Fruit fly (Drosophila melanogaster): ENCODE data around the gene Sap47.

Sap47 gene

DNA sequence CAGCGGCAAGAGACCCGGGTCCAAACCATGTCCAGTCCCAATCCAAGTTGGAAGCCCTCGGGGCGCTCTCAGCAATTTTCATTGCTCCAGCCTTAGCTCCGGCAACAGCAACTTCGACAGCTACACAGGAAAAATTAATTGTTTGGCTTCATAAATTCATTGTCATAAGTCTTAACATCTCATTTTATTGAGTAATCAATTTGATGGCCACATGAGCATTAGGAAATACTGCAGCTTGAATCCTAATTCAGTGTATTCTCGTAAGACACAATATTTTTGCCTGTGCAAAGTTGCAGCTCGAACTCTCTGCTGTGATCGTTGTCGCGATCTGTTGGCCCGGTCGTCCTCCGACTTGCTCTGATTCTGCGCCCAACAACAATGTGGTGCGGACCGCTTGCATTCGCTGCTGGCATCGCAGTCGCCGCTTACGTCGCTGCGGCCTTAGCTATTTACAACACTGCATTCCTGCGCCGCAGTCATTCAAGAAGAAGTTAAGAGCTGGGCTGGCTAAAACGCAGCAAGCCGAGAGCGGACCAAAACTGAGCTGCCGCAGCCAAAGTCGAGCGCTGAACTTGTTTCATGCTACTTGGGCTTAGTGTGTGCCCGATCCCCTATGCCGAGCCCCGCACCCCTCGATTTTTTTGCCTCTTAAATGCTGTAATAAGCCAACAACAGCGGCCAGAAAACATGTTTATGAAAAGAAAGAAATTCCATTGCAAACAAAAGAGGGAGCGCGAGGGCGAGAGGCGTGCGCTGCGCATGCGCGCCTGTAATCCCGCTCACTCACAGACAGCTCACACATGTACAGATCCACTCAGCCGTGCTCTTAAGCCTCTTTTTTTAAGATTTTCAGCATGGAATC is 15.3 kb upstream of the Sap47 start:
- TF ChIP-seq vri (GFP tag; optimal IDR thresholded peaks at IDR 0.05) = peak; percentile 87
- peak; percentile 91 for TF ChIP-seq CG16779 (tag; optimal IDR thresholded peaks at IDR 0.05)
- TF ChIP-seq dsx (GFP tag; optimal IDR thresholded peaks at IDR 0.05; ENCODE audit: poor library complexity, severe bottlenecking) = peak; percentile 94
- peak; percentile 90 for TF ChIP-seq CG6854 (GFP tag; optimal IDR thresholded peaks at IDR 0.05)
- peak; percentile 93 for TF ChIP-seq Ets21C (GFP tag; optimal IDR thresholded peaks at IDR 0.05)
- TF ChIP-seq CG1621 (tag; optimal IDR thresholded peaks at IDR 0.05) = peak; percentile 95
- peak; percentile 96 for TF ChIP-seq achi (GFP tag; optimal IDR thresholded peaks at IDR 0.05)
- TF ChIP-seq Ets96B (tag; optimal IDR thresholded peaks at IDR 0.05) = peak; percentile 96
- TF ChIP-seq Eip75B (GFP tag; optimal IDR thresholded peaks at IDR 0.05) = peak; percentile 98
- TF ChIP-seq CG3032 (tag; optimal IDR thresholded peaks at IDR 0.05) = peak; percentile 93
- TF ChIP-seq Sox15 (GFP tag; optimal IDR thresholded peaks at IDR 0.05) = peak; percentile 95
- TF ChIP-seq CG34406 (GFP tag; optimal IDR thresholded peaks at IDR 0.05) = peak; percentile 95
- TF ChIP-seq CG9139 (GFP tag; optimal IDR thresholded peaks at IDR 0.05) = peak; percentile 76
- peak; percentile 86 for TF ChIP-seq Lpt (GFP tag; optimal IDR thresholded peaks at IDR 0.05)
- peak; percentile 98 for TF ChIP-seq esn (GFP tag; optimal IDR thresholded peaks at IDR 0.05)
- TF ChIP-seq net (GFP tag; optimal IDR thresholded peaks at IDR 0.05) = peak; percentile 96
- peak; percentile 97 for TF ChIP-seq Sox14 (GFP tag; optimal IDR thresholded peaks at IDR 0.05)
- TF ChIP-seq Hr38 (GFP tag; optimal IDR thresholded peaks at IDR 0.05) = no peak
- peak; percentile 90 for TF ChIP-seq Gug (GFP tag; IDR thresholded peaks at IDR 0.05)
- peak; percentile 95 for TF ChIP-seq CG8632 (GFP tag; optimal IDR thresholded peaks at IDR 0.05)
- peak; percentile 95 for TF ChIP-seq CG11762 (GFP tag; optimal IDR thresholded peaks at IDR 0.05; ENCODE audit: insufficient read depth)
- peak; percentile 98 for TF ChIP-seq Met (GFP tag; optimal IDR thresholded peaks at IDR 0.05)
- peak; percentile 97 for TF ChIP-seq acj6 (GFP tag; optimal IDR thresholded peaks at IDR 0.05)
- peak; percentile 99 for TF ChIP-seq Eip78C (GFP tag)
- peak; percentile 92 for TF ChIP-seq fd59A (GFP tag; optimal IDR thresholded peaks at IDR 0.05)
- peak; percentile 94 to 95 for TF ChIP-seq salr (GFP tag; optimal IDR thresholded peaks at IDR 0.05)
- peak; percentile 98 for TF ChIP-seq Hr39 (GFP tag; optimal IDR thresholded peaks at IDR 0.05)
- peak; percentile 98 for TF ChIP-seq CG3919 (GFP tag; optimal IDR thresholded peaks at IDR 0.05)
- peak; percentile 89 for TF ChIP-seq CG6276 (GFP tag; optimal IDR thresholded peaks at IDR 0.05)
- peak; percentile 96 for TF ChIP-seq lz (GFP tag; optimal IDR thresholded peaks at IDR 0.05)
- TF ChIP-seq topi (GFP tag; optimal IDR thresholded peaks at IDR 0.05) = peak; percentile 97
- TF ChIP-seq fd85E (GFP tag; optimal IDR thresholded peaks at IDR 0.05) = peak; percentile 90
- TF ChIP-seq CG15336 (GFP tag; IDR thresholded peaks at IDR 0.05) = peak; percentile 95
- peak; percentile 88 for TF ChIP-seq CG4318 (GFP tag; optimal IDR thresholded peaks at IDR 0.05)
- peak; percentile 93 for TF ChIP-seq spab (GFP tag; optimal IDR thresholded peaks at IDR 0.05)
- peak; percentile 95 for TF ChIP-seq Sox102F (GFP tag; optimal IDR thresholded peaks at IDR 0.05)
- peak; percentile 97 for TF ChIP-seq CG31627 (GFP tag; optimal IDR thresholded peaks at IDR 0.05)
- peak; percentile 98 for TF ChIP-seq CG6163 (GFP tag; IDR thresholded peaks at IDR 0.05)
- peak; percentile 96 for TF ChIP-seq CG10631 (GFP tag; optimal IDR thresholded peaks at IDR 0.05)
- TF ChIP-seq pdm3 (GFP tag; optimal IDR thresholded peaks at IDR 0.05) = peak; percentile 98
- peak; percentile 84 for TF ChIP-seq CG11294 (GFP tag; IDR thresholded peaks at IDR 0.05)
- peak; percentile 99 for TF ChIP-seq svp (GFP tag)
- TF ChIP-seq eg (GFP tag; IDR thresholded peaks at IDR 0.05) = peak; percentile 95
- TF ChIP-seq Blimp-1 (GFP tag; optimal IDR thresholded peaks at IDR 0.05) = peak; percentile 75
- TF ChIP-seq CG6792 (GFP tag; optimal IDR thresholded peaks at IDR 0.05) = peak; percentile 97
- TF ChIP-seq Hr4 (GFP tag; optimal IDR thresholded peaks at IDR 0.05) = peak; percentile 93
- TF ChIP-seq CG32006 (GFP tag; optimal IDR thresholded peaks at IDR 0.05) = peak; percentile 94
- TF ChIP-seq CG11902 (GFP tag; optimal IDR thresholded peaks at IDR 0.05) = peak; percentile 96
- peak; percentile 94 for TF ChIP-seq CG8119 (GFP tag; IDR thresholded peaks at IDR 0.05)
- peak; percentile 97 for TF ChIP-seq cyc (GFP tag; optimal IDR thresholded peaks at IDR 0.05)
- peak; percentile 97 for TF ChIP-seq OdsH (GFP tag; optimal IDR thresholded peaks at IDR 0.05)

All from whole organism, prepupa.